Worm (Caenorhabditis elegans) whole organism, young adult: ENCODE data around the gene Y46G5A.20.

Experiments used
- B0035.1 ChIP-seq: sonication (generic microtip); optimal IDR thresholded peaks from 2 replicates; lab custom pipeline; 2016; ENCODE audit warnings: missing genetic modification characterization, mild to moderate bottlenecking, missing compliant biosample characterization, missing genotype, missing genetic modification reagents
- B0336.3 ChIP-seq: fragments of 200-800 bp; sonication (Bioruptor generic); IDR thresholded peaks from 2 replicates; pipeline ENCODE4 v1.3.6; 2022; ENCODE audit warnings: missing genetic modification characterization, missing compliant biosample characterization
- F33H1.4 ChIP-seq: fragments of 200-800 bp; sonication (Bioruptor generic); IDR thresholded peaks from 2 replicates; pipeline ENCODE4 v1.3.6; 2022; ENCODE audit warnings: missing genetic modification reagents, missing genetic modification characterization, missing compliant biosample characterization
- F37B4.10 ChIP-seq: fragments of 200-800 bp; sonication (Bioruptor generic); IDR thresholded peaks from 2 replicates; pipeline ENCODE4 v1.3.6; 2022; ENCODE audit warnings: missing genetic modification characterization, missing compliant biosample characterization
- F52B5.7 ChIP-seq: sonication (generic microtip); optimal IDR thresholded peaks from 2 replicates; lab custom pipeline; 2016; ENCODE audit warnings: mild to moderate bottlenecking, missing genetic modification characterization, missing compliant biosample characterization
- F55B11.4 ChIP-seq: sonication (generic microtip); optimal IDR thresholded peaks from 2 replicates; lab custom pipeline; 2016; ENCODE audit warnings: missing compliant biosample characterization, missing genetic modification characterization, borderline replicate concordance; ENCODE audit not compliant: insufficient read depth
- F57A8.1 ChIP-seq: fragments of 200-800 bp; sonication (Bioruptor generic); optimal IDR thresholded peaks from 2 replicates; lab custom pipeline; 2018; ENCODE audit warnings: mild to moderate bottlenecking, missing genetic modification characterization, moderate library complexity, missing compliant biosample characterization
- F57C9.4 ChIP-seq: sonication (generic microtip); optimal IDR thresholded peaks from 2 replicates; lab custom pipeline; 2017; ENCODE audit warnings: mild to moderate bottlenecking, missing genetic modification characterization, missing compliant biosample characterization
- K11D2.4 ChIP-seq: fragments of 200-800 bp; sonication (Bioruptor generic); IDR thresholded peaks from 2 replicates; pipeline ENCODE4 v1.3.6; 2022; ENCODE audit warnings: missing genetic modification reagents, missing genetic modification characterization, missing compliant biosample characterization
- K12H6.12 ChIP-seq: fragments of 200-800 bp; sonication (Bioruptor generic); optimal IDR thresholded peaks from 2 replicates; lab custom pipeline; 2018; ENCODE audit warnings: mild to moderate bottlenecking, missing genetic modification characterization, missing compliant biosample characterization
- Y53G8AR.9 ChIP-seq: fragments of 200-800 bp; sonication (Bioruptor generic); conservative IDR thresholded peaks from 2 replicates; pipeline ENCODE4 v1.3.6; 2022; ENCODE audit warnings: missing genetic modification reagents, missing genetic modification characterization, missing compliant biosample characterization
- Y56A3A.18 ChIP-seq: fragments of 200-800 bp; sonication (Bioruptor generic); IDR thresholded peaks from 2 replicates; pipeline ENCODE4 v1.3.6; 2022; ENCODE audit warnings: missing genetic modification reagents, missing genetic modification characterization, missing compliant biosample characterization
- atf-7 ChIP-seq: sonication (generic microtip); optimal IDR thresholded peaks from 2 replicates; lab custom pipeline; 2017; ENCODE audit warnings: mild to moderate bottlenecking, missing genetic modification characterization, missing compliant biosample characterization
- athp-1 ChIP-seq: sonication (generic microtip); optimal IDR thresholded peaks from 2 replicates; lab custom pipeline; 2017; ENCODE audit warnings: mild to moderate bottlenecking, missing genetic modification characterization, missing compliant biosample characterization
- attf-3 ChIP-seq: fragments of 200-800 bp; sonication (Bioruptor generic); conservative IDR thresholded peaks from 2 replicates; pipeline ENCODE4 v1.3.6; 2022; ENCODE audit warnings: missing genetic modification reagents, missing genetic modification characterization, missing compliant biosample characterization
- bed-2 ChIP-seq: fragments of 200-800 bp; sonication (Bioruptor generic); IDR thresholded peaks from 2 replicates; pipeline ENCODE4 v1.3.6; 2022; ENCODE audit warnings: missing genetic modification reagents, missing genetic modification characterization, missing compliant biosample characterization
- cebp-1 ChIP-seq, 2 experiments: fragments of 200-800 bp in 1 of 2; sonication (Bioruptor generic) in 1 of 2; sonication (generic microtip) in 1 of 2; IDR thresholded peaks in 1 of 2; optimal IDR thresholded peaks in 1 of 2; 2 replicates each; pipeline versions ENCODE4 v1.3.6 to Lab custom; 2017 to 2022; ENCODE audit warnings: missing compliant biosample characterization in 2 of 2, missing genetic modification characterization in 2 of 2, mild to moderate bottlenecking in 1 of 2, missing genetic modification reagents in 1 of 2, moderate library complexity in 1 of 2
- cebp-2 ChIP-seq: fragments of 200-800 bp; sonication (Bioruptor generic); IDR thresholded peaks from 2 replicates; pipeline ENCODE4 v1.3.6; 2022; ENCODE audit warnings: missing genetic modification characterization, missing compliant biosample characterization
- ceh-27 ChIP-seq: fragments of 200-800 bp; sonication (Bioruptor generic); optimal IDR thresholded peaks from 2 replicates; lab custom pipeline; 2018; ENCODE audit warnings: mild to moderate bottlenecking, missing genetic modification characterization, moderate library complexity, missing compliant biosample characterization
- ceh-40 ChIP-seq: fragments of 200-800 bp; sonication (Bioruptor generic); IDR thresholded peaks from 2 replicates; pipeline ENCODE4 v1.3.6; 2022; ENCODE audit warnings: missing genetic modification characterization, missing compliant biosample characterization
- ceh-58 ChIP-seq: fragments of 200-800 bp; sonication (Bioruptor generic); IDR thresholded peaks from 2 replicates; pipeline ENCODE4 v1.3.6; 2022; ENCODE audit warnings: missing genetic modification characterization, missing compliant biosample characterization
- die-1 ChIP-seq: sonication (generic microtip); optimal IDR thresholded peaks from 2 replicates; lab custom pipeline; 2016; ENCODE audit warnings: missing genotype, mild to moderate bottlenecking, missing genetic modification characterization, missing compliant biosample characterization
- egl-18 ChIP-seq: fragments of 200-800 bp; sonication (Bioruptor generic); IDR thresholded peaks from 2 replicates; pipeline ENCODE4 v1.3.6; 2022; ENCODE audit warnings: missing genetic modification reagents, missing genetic modification characterization, missing compliant biosample characterization
- egl-44 ChIP-seq: fragments of 200-800 bp; sonication (Bioruptor generic); IDR thresholded peaks from 2 replicates; pipeline ENCODE4 v1.3.6; 2022; ENCODE audit warnings: missing genetic modification reagents, missing genetic modification characterization, missing compliant biosample characterization
- ets-4 ChIP-seq: fragments of 200-800 bp; sonication (Bioruptor generic); optimal IDR thresholded peaks from 2 replicates; lab custom pipeline; 2018; ENCODE audit warnings: mild to moderate bottlenecking, missing genetic modification characterization, missing compliant biosample characterization
- fkh-3 ChIP-seq: sonication (generic microtip); optimal IDR thresholded peaks from 2 replicates; lab custom pipeline; 2016; ENCODE audit warnings: mild to moderate bottlenecking, missing genetic modification characterization, missing compliant biosample characterization
- gei-17 ChIP-seq: fragments of 200-800 bp; sonication (Bioruptor generic); optimal IDR thresholded peaks from 2 replicates; lab custom pipeline; 2018; ENCODE audit warnings: mild to moderate bottlenecking, missing genetic modification characterization, missing compliant biosample characterization
- hrde-1 ChIP-seq: sonication (generic microtip); optimal IDR thresholded peaks from 2 replicates; lab custom pipeline; 2016; ENCODE audit warnings: missing genetic modification characterization, mild to moderate bottlenecking, missing compliant biosample characterization, moderate library complexity, missing genotype, missing genetic modification reagents, borderline replicate concordance
- hsf-1 ChIP-seq: fragments of 200-800 bp; sonication (Bioruptor generic); IDR thresholded peaks from 2 replicates; pipeline ENCODE4 v1.3.6; 2022; ENCODE audit warnings: missing genetic modification reagents, missing genetic modification characterization, missing compliant biosample characterization
- let-526 ChIP-seq: fragments of 200-800 bp; sonication (Bioruptor generic); IDR thresholded peaks from 2 replicates; pipeline ENCODE4 v1.3.6; 2022; ENCODE audit warnings: missing genetic modification reagents, missing genetic modification characterization, missing compliant biosample characterization
- let-607 ChIP-seq, 2 experiments: fragments of 200-800 bp in 1 of 2; sonication (Bioruptor generic) in 1 of 2; sonication (generic microtip) in 1 of 2; optimal IDR thresholded peaks; 2 replicates each; lab custom pipeline; 2016 to 2018; ENCODE audit warnings: mild to moderate bottlenecking in 2 of 2, missing compliant biosample characterization in 2 of 2, missing genetic modification characterization in 2 of 2, moderate library complexity in 2 of 2, missing genotype in 1 of 2
- lin-26 ChIP-seq: fragments of 200-800 bp; sonication (Bioruptor generic); IDR thresholded peaks from 2 replicates; pipeline ENCODE4 v1.3.6; 2022; ENCODE audit warnings: missing genetic modification reagents, missing genetic modification characterization, missing compliant biosample characterization
- lin-40 ChIP-seq: sonication (generic microtip); optimal IDR thresholded peaks from 2 replicates; lab custom pipeline; 2016; ENCODE audit warnings: missing genetic modification characterization, mild to moderate bottlenecking, missing compliant biosample characterization, missing genotype, missing genetic modification reagents
- lin-54 ChIP-seq: fragments of 200-800 bp; sonication (Bioruptor generic); optimal IDR thresholded peaks from 2 replicates; lab custom pipeline; 2018; ENCODE audit warnings: mild to moderate bottlenecking, missing genetic modification characterization, missing compliant biosample characterization
- lir-1 ChIP-seq: fragments of 200-800 bp; sonication (Bioruptor generic); conservative IDR thresholded peaks from 2 replicates; pipeline ENCODE4 v1.3.6; 2022; ENCODE audit warnings: missing genetic modification reagents, missing genetic modification characterization, missing compliant biosample characterization
- madf-3 ChIP-seq: fragments of 200-800 bp; sonication (Bioruptor generic); IDR thresholded peaks from 2 replicates; pipeline ENCODE4 v1.3.6; 2022; ENCODE audit warnings: missing genetic modification reagents, missing genetic modification characterization, missing compliant biosample characterization
- mcd-1 ChIP-seq: fragments of 200-800 bp; sonication (Bioruptor generic); IDR thresholded peaks from 2 replicates; pipeline ENCODE4 v1.3.6; 2022; ENCODE audit warnings: missing genetic modification reagents, missing genetic modification characterization, missing compliant biosample characterization
- nfya-1 ChIP-seq: sonication (generic microtip); optimal IDR thresholded peaks from 2 replicates; lab custom pipeline; 2017; ENCODE audit warnings: antibody characterized with exemption, missing compliant biosample characterization, missing genetic modification characterization, borderline replicate concordance; ENCODE audit not compliant: insufficient read depth
- nhr-27 ChIP-seq: fragments of 200-800 bp; sonication (Bioruptor generic); optimal IDR thresholded peaks from 2 replicates; lab custom pipeline; 2018; ENCODE audit warnings: mild to moderate bottlenecking, missing genetic modification characterization, moderate library complexity, missing compliant biosample characterization
- nhr-80 ChIP-seq: sonication (generic microtip); optimal IDR thresholded peaks from 2 replicates; lab custom pipeline; 2016; ENCODE audit warnings: missing genetic modification characterization, missing compliant biosample characterization
- repo-1 ChIP-seq: sonication (generic microtip); optimal IDR thresholded peaks from 2 replicates; lab custom pipeline; 2017; ENCODE audit warnings: mild to moderate bottlenecking, missing genetic modification characterization, missing compliant biosample characterization
- somi-1 ChIP-seq: fragments of 200-800 bp; sonication (Bioruptor generic); optimal IDR thresholded peaks from 2 replicates; lab custom pipeline; 2018; ENCODE audit warnings: mild to moderate bottlenecking, missing genetic modification characterization, missing compliant biosample characterization
- sptf-2 ChIP-seq: fragments of 200-800 bp; sonication (Bioruptor generic); optimal IDR thresholded peaks from 2 replicates; lab custom pipeline; 2018; ENCODE audit warnings: mild to moderate bottlenecking, missing genetic modification characterization, missing compliant biosample characterization
- tbp1 ChIP-seq: fragments of 200-800 bp; sonication (Bioruptor generic); optimal IDR thresholded peaks from 2 replicates; lab custom pipeline; 2018; ENCODE audit warnings: mild to moderate bottlenecking, missing genetic modification characterization, missing compliant biosample characterization
- ztf-6 ChIP-seq: fragments of 200-800 bp; sonication (Bioruptor generic); IDR thresholded peaks from 2 replicates; pipeline ENCODE4 v1.3.6; 2022; ENCODE audit warnings: missing genetic modification reagents, missing genetic modification characterization, missing compliant biosample characterization

Y46G5A.20 gene

DNA sequence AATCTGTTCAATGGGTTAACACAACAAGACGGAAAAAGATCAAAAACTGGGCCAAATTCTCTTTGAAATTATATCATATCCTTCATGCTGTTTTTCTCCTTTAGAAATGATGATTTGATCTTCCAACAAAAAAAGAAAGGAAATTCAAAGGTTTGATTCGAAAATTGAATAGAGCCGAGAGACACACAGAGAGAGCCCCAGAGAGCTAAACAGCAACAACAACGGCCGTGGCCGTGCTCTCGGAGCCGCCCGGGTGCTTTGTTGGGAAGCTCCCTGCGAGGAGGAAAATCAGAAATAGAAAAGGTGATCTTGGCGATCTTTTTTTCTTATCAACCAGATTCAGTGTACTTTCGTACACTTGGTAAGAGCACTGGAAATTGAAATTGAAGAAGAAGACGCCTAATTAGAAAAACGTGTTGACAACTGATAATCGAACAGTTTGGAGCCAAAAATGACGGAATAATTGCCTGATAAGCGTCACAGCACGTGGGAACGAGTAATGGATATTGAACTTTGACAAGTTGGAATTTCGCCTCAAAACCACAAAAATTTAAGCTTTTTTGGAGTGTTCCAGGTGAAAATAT, 13.5 kb upstream of the Y46G5A.20 start (continued):
- TF ChIP-seq nhr-27, result no peak
- TF ChIP-seq B0035.1 (tag; lab: Kevin White, UChicago), result no peak
- TF ChIP-seq attf-3 (GFP tag; lab: Robert Waterston, UW), result no peak
- no peak for TF ChIP-seq cebp-2
- no peak for TF ChIP-seq ceh-58 (GFP tag; lab: Robert Waterston, UW)
- no peak for TF ChIP-seq fkh-3 (tag; lab: Kevin White, UChicago)
- no peak for TF ChIP-seq F55B11.4 (tag; lab: Kevin White, UChicago)
- no peak for TF ChIP-seq F52B5.7
- no peak for TF ChIP-seq K11D2.4
- no peak for TF ChIP-seq lin-54 (GFP tag; lab: Kevin White, UChicago)
- no peak for TF ChIP-seq bed-2 (GFP tag; lab: Robert Waterston, UW)
- no peak for TF ChIP-seq gei-17 (GFP tag; lab: Kevin White, UChicago)
- peak; percentile 31; the same call in 1 of the 2 replicates for TF ChIP-seq egl-44 (GFP tag; lab: Robert Waterston, UW)
- TF ChIP-seq tbp1 (GFP tag; lab: Kevin White, UChicago), result no peak
- no peak for TF ChIP-seq F33H1.4

DNA sequence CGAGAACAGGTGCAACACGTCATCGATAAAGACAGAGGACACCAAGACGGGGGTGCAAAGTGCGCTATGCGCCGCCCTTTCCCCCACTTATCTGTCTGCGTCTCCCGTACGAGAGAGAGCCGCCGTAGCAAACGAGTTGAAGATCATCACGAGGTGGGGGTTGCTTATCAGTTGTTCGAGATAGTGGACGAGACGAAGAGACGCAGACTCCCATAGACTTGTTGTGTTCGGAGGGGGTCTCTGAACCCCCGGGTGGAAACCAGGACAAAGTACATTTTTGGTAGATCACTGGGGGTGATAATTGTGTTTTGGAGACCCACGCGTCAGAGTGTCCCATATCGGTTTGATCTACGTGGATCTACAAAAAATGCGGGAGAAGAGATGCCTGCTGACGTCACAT, 12.0 kb upstream of the Y46G5A.20 start:
- peak; percentile 78 for TF ChIP-seq mcd-1 (GFP tag; lab: Robert Waterston, UW)
- 0 out of 2 replicates have a peak, but pooled peaks have one; percentile 5 for TF ChIP-seq madf-3
- peak; percentile 42; the same call in 1 of the 2 replicates for TF ChIP-seq hsf-1
- no peak for TF ChIP-seq F57A8.1 (GFP tag; lab: Kevin White, UChicago)
- no peak; the same call in 1 of the 2 replicates for TF ChIP-seq lir-1 (GFP tag; lab: Robert Waterston, UW)
- peak; percentile 91 for TF ChIP-seq atf-7
- TF ChIP-seq F33H1.4, result no peak
- peak; percentile 94 for TF ChIP-seq B0336.3 (GFP tag; lab: Robert Waterston, UW)
- peak; percentile 32 for TF ChIP-seq athp-1 (tag; lab: Kevin White, UChicago)
- TF ChIP-seq lin-40 (tag; lab: Kevin White, UChicago), result peak; percentile 88
- no peak for TF ChIP-seq sptf-2 (GFP tag; lab: Kevin White, UChicago)
- peak; percentile 66 for TF ChIP-seq K12H6.12 (tag; lab: Kevin White, UChicago)
- TF ChIP-seq die-1 (tag; lab: Kevin White, UChicago), result peak; percentile 32
- 0 out of 2 replicates have a peak, but pooled peaks have one; percentile 22 for TF ChIP-seq ceh-58 (GFP tag; lab: Robert Waterston, UW)
- 0 out of 2 replicates have a peak, but pooled peaks have one; percentile 10 for TF ChIP-seq F37B4.10 (GFP tag; lab: Robert Waterston, UW)
- TF ChIP-seq nfya-1, result no peak
- peak; percentile 68 for TF ChIP-seq lin-26 (GFP tag; lab: Robert Waterston, UW)
- peak; percentile 62 for TF ChIP-seq somi-1 (GFP tag; lab: Kevin White, UChicago)
- peak; percentile 67 for TF ChIP-seq tbp1 (GFP tag; lab: Kevin White, UChicago)
- TF ChIP-seq let-607 (tag; optimal IDR thresholded peaks at IDR 0.05; lab: Kevin White, UChicago), result peak in 1 of 2 experiments; percentile 72
- no peak for TF ChIP-seq hrde-1
- 0 out of 2 replicates have a peak, but pooled peaks have one; percentile 24 for TF ChIP-seq Y56A3A.18 (GFP tag; lab: Robert Waterston, UW)
- peak; percentile 45 for TF ChIP-seq repo-1 (tag; lab: Kevin White, UChicago)
- TF ChIP-seq ztf-6 (GFP tag; lab: Robert Waterston, UW), result peak; percentile 78
- TF ChIP-seq Y53G8AR.9, result peak; percentile 89
- peak; percentile 52; the same call in 1 of the 2 replicates for TF ChIP-seq cebp-1 (GFP tag; IDR thresholded peaks at IDR 0.05; lab: Robert Waterston, UW)
- TF ChIP-seq cebp-1 (tag; optimal IDR thresholded peaks at IDR 0.05; lab: Kevin White, UChicago), result peak; percentile 87
- no peak for TF ChIP-seq cebp-2
- TF ChIP-seq nhr-80 (tag; lab: Kevin White, UChicago), result peak; percentile 90
- TF ChIP-seq F57C9.4, result peak; percentile 1
- peak; percentile 14 for TF ChIP-seq ceh-27 (GFP tag; lab: Kevin White, UChicago)
- no peak for TF ChIP-seq ceh-40 (GFP tag; lab: Robert Waterston, UW)
- TF ChIP-seq let-526 (GFP tag; lab: Robert Waterston, UW), result peak; percentile 71; the same call in 1 of the 2 replicates
- TF ChIP-seq ets-4, result peak; percentile 92
- no peak for TF ChIP-seq egl-18
